Worm (Caenorhabditis elegans) whole organism, L2 larva: Measurements from ENCODE around the gene R12C12.9.

ENCODE experiments used
- ZK546.5 ChIP-seq: sonication (generic microtip); optimal IDR thresholded peaks from 2 replicates; lab custom pipeline; 2017; ENCODE audit warnings: missing biosample characterization, missing genetic modification characterization
- ama-1 ChIP-seq: fragments of 150-350 bp; optimal IDR thresholded peaks from 2 replicates; lab custom pipeline; 2018; ENCODE audit warnings: inconsistent platforms
- lin-13 ChIP-seq: fragments of 150-350 bp; optimal IDR thresholded peaks from 2 replicates; lab custom pipeline; 2014; ENCODE audit warnings: missing biosample characterization, missing genetic modification reagents, missing genetic modification characterization
- mab-5 ChIP-seq: fragments of 150-350 bp; optimal IDR thresholded peaks from 2 replicates; lab custom pipeline; 2014; ENCODE audit warnings: missing biosample characterization, missing genetic modification characterization
- nhr-10 ChIP-seq: sonication (generic microtip); optimal IDR thresholded peaks from 2 replicates; lab custom pipeline; 2017; ENCODE audit warnings: missing biosample characterization, missing genetic modification characterization
- nhr-6 ChIP-seq: fragments of 150-350 bp; optimal IDR thresholded peaks from 2 replicates; lab custom pipeline; 2014; ENCODE audit warnings: missing biosample characterization, missing genetic modification characterization
- snpc-4 ChIP-seq: fragments of 150-350 bp; optimal IDR thresholded peaks from 2 replicates; lab custom pipeline; 2014; ENCODE audit warnings: missing biosample characterization, missing genetic modification characterization

DNA sequence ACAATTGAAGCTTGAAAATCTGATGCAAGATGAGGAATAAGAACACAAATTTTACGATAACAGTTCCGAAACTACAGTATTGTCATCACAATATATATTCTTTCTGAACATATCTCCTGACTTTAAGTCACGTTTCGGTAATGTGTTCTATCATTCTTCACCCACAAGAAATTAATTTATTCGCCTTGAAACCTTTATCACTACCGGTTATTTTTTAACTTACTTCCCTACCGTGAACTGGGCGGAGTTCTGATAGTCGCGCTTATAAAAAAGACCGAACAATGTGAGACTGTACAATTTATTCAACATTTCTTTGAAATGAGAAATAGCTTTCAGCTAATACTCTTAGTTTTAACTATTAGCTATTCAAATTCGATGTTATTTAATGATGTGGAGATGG, 14.2 kb downstream of the R12C12.9 start, which contains the start of gene ins-20:
- TF ChIP-seq ZK546.5 (tag; lab: Kevin White, UChicago) (no peak), nhr-6 (no peak), mab-5 (tag; lab: Kevin White, UChicago) (no peak), nhr-10 (tag; lab: Kevin White, UChicago) (no peak), lin-13 (GFP tag; lab: Kevin White, UChicago) (no peak), snpc-4 (tag; lab: Kevin White, UChicago) (no peak), ama-1 (lab: Kevin White, UChicago) (no peak)
